Fruit fly (Drosophila melanogaster): Measurements from ENCODE around the gene CG4362.

- TF ChIP-seq Snoo (tag; optimal IDR thresholded peaks at IDR 0.05) (peak; percentile 77), CG8301 (tag; optimal IDR thresholded peaks at IDR 0.05) (no peak), EcR (GFP tag; optimal IDR thresholded peaks at IDR 0.05) (peak; percentile 57), CG17806 (tag; optimal IDR thresholded peaks at IDR 0.05) (peak; percentile 67), CG9948 (tag; optimal IDR thresholded peaks at IDR 0.05) (peak; percentile 79), CG14655 (GFP tag; optimal IDR thresholded peaks at IDR 0.05) (no peak), gl (tag; optimal IDR thresholded peaks at IDR 0.05) (no peak), Ets98B (GFP tag; IDR thresholded peaks at IDR 0.05) (no peak), CG32121 (GFP tag; IDR thresholded peaks at IDR 0.05) (no peak)
Observed at dm6 chr3R:20292030-20292879, 15.1 kb downstream of the CG4362 start.

Measured in whole organism, pupa.